Worm (Caenorhabditis elegans): ENCODE results near the gene fum-1.
A peak's percentile ranks its signal among the peaks of the same experiment; 100 is the strongest.

fum-1 gene

DNA sequence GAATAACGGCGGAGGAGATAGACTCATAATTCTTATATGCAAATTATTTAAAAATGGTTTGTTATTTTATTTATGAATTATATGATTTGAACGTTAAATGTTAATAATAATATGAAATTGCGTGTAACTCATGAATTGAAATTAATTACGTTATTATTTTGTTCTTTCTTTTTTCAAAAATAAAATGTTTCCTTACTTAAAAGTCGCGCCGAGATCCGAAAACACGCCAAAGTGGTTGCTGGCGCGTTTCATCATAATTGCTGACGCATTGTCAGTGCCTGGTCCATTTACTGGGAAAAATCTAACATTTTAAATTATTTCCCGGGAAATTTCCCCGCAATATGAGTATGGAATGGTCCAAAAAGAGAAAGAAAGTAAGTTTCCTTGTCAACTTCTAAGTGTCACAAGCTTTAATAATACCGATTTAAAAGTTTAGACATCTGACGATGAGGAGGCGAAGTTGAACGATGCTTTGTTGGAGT, 34.1 kb downstream of the fum-1 start, which contains the start of the genes C07H6.9 and sap-140 (continued):
- TF ChIP-seq ztf-22 (GFP tag; optimal IDR thresholded peaks at IDR 0.05) (no peak), F33H1.4 (GFP tag; IDR thresholded peaks at IDR 0.05) (peak; percentile 66), hlh-26 (GFP tag; conservative IDR thresholded peaks at IDR 0.05) (no peak), gei-17 (GFP tag; optimal IDR thresholded peaks at IDR 0.05) (no peak), let-607 (tag; optimal IDR thresholded peaks at IDR 0.05) (peak in 1 of 2 experiments; percentile 14), zim-3 (tag; optimal IDR thresholded peaks at IDR 0.05) (no peak), lin-40 (tag; optimal IDR thresholded peaks at IDR 0.05) (peak; percentile 77), F52B5.7 (tag; optimal IDR thresholded peaks at IDR 0.05) (no peak), attf-3 (GFP tag; conservative IDR thresholded peaks at IDR 0.05) (no peak), die-1 (tag; optimal IDR thresholded peaks at IDR 0.05) (no peak), B0261.1 (tag; optimal IDR thresholded peaks at IDR 0.05) (no peak), repo-1 (tag; optimal IDR thresholded peaks at IDR 0.05) (peak; percentile 22), dpl-1 (GFP tag; optimal IDR thresholded peaks at IDR 0.05) (peak; percentile 96), let-526 (GFP tag; IDR thresholded peaks at IDR 0.05) (no peak), lir-1 (GFP tag; conservative IDR thresholded peaks at IDR 0.05) (no peak), lsl-1 (GFP tag; optimal IDR thresholded peaks at IDR 0.05) (peak; percentile 65), F55B11.4 (tag; optimal IDR thresholded peaks at IDR 0.05; ENCODE audit: borderline replicate concordance, insufficient read depth) (no peak), madf-10 (tag; optimal IDR thresholded peaks at IDR 0.05) (no peak), D2030.7 (GFP tag; IDR thresholded peaks at IDR 0.05) (peak; percentile 67), cebp-2 (GFP tag; IDR thresholded peaks at IDR 0.05) (no peak), snpc-4 (GFP tag; optimal IDR thresholded peaks at IDR 0.05) (no peak), snpc-4 (tag; optimal IDR thresholded peaks at IDR 0.05) (peak in 2 of 4 experiments; percentile 30 to 67), ztf-18 (tag; optimal IDR thresholded peaks at IDR 0.05) (peak; percentile 95), ztf-25 (GFP tag; IDR thresholded peaks at IDR 0.05) (no peak), nhr-120 (GFP tag; IDR thresholded peaks at IDR 0.05) (no peak), bed-2 (GFP tag; IDR thresholded peaks at IDR 0.05) (no peak), B0035.1 (tag; optimal IDR thresholded peaks at IDR 0.05) (no peak), him-1 (tag; optimal IDR thresholded peaks at IDR 0.05) (no peak), attf-6 (GFP tag; IDR thresholded peaks at IDR 0.05) (no peak), rpc-1 (optimal IDR thresholded peaks at IDR 0.05) (no peak), rpc-1 (tag; optimal IDR thresholded peaks at IDR 0.05) (no peak), ama-1 (optimal IDR thresholded peaks at IDR 0.05) (no peak), ama-1 (GFP tag; optimal IDR thresholded peaks at IDR 0.05) (no peak), pbrm-1 (GFP tag; IDR thresholded peaks at IDR 0.05) (peak; percentile 64; the same call in 1 of the 2 replicates), F22D6.2 (tag; optimal IDR thresholded peaks at IDR 0.05) (no peak), ztf-6 (GFP tag; IDR thresholded peaks at IDR 0.05) (no peak), atf-7 (tag; optimal IDR thresholded peaks at IDR 0.05) (peak; percentile 1), athp-1 (tag; optimal IDR thresholded peaks at IDR 0.05) (no peak), bed-1 (GFP tag; IDR thresholded peaks at IDR 0.05) (no peak), nfya-2 (GFP tag; IDR thresholded peaks at IDR 0.05) (no peak), egl-18 (GFP tag; IDR thresholded peaks at IDR 0.05) (no peak), unc-130 (GFP tag; optimal IDR thresholded peaks at IDR 0.05) (no peak), F37B4.10 (GFP tag; IDR thresholded peaks at IDR 0.05) (no peak), nhr-27 (tag; optimal IDR thresholded peaks at IDR 0.05) (no peak), F57C9.4 (tag; optimal IDR thresholded peaks at IDR 0.05) (no peak), madf-6 (GFP tag; IDR thresholded peaks at IDR 0.05) (peak; percentile 62), tbx-9 (tag; optimal IDR thresholded peaks at IDR 0.05; ENCODE audit: borderline replicate concordance) (no peak), ztf-28 (GFP tag; IDR thresholded peaks at IDR 0.05) (no peak), madf-8 (GFP tag; conservative IDR thresholded peaks at IDR 0.05) (no peak), ceh-91 (GFP tag; IDR thresholded peaks at IDR 0.05) (peak; percentile 53), tlf-1 (GFP tag; optimal IDR thresholded peaks at IDR 0.05) (peak; percentile 62)

Data from whole organism, young adult.